Worm (Caenorhabditis elegans) whole organism, mixed stage, embryonic: ENCODE results near the gene dlc-5.

Experiments
- bed-3 ChIP-seq: fragments of 200-800 bp; sonication (Bioruptor generic); optimal IDR thresholded peaks from 3 replicates; lab custom pipeline; 2018; ENCODE audit warnings: mild to moderate bottlenecking, missing genetic modification characterization, moderate library complexity, missing compliant biosample characterization
- ces-1 ChIP-seq: fragments of 150-350 bp; optimal IDR thresholded peaks from 2 replicates; lab custom pipeline; 2014; ENCODE audit warnings: missing biosample characterization, missing genetic modification reagents, missing genetic modification characterization
- elt-3 ChIP-seq: fragments of 150-350 bp; optimal IDR thresholded peaks from 2 replicates; lab custom pipeline; 2014; ENCODE audit warnings: missing biosample characterization, missing genetic modification characterization
- lsy-2 ChIP-seq: fragments of 150-350 bp; optimal IDR thresholded peaks from 2 replicates; lab custom pipeline; 2014; ENCODE audit warnings: missing biosample characterization, missing genetic modification characterization
- nhr-12 ChIP-seq: fragments of 150-350 bp; optimal IDR thresholded peaks from 2 replicates; lab custom pipeline; 2014; ENCODE audit warnings: missing biosample characterization, missing genetic modification characterization
- nhr-28 ChIP-seq: fragments of 150-350 bp; optimal IDR thresholded peaks from 2 replicates; lab custom pipeline; 2014; ENCODE audit warnings: missing biosample characterization, missing genetic modification characterization
- nhr-76 ChIP-seq: sonication (generic microtip); optimal IDR thresholded peaks from 2 replicates; lab custom pipeline; 2017; ENCODE audit warnings: missing biosample characterization, missing genetic modification characterization
- pha-4 ChIP-seq: fragments of 150-350 bp; optimal IDR thresholded peaks from 2 replicates; lab custom pipeline; 2018; ENCODE audit warnings: missing biosample characterization, missing genetic modification reagents, missing genetic modification characterization
- snpc-4 ChIP-seq: fragments of 150-350 bp; optimal IDR thresholded peaks from 2 replicates; lab custom pipeline; 2014; ENCODE audit warnings: missing biosample characterization, missing genetic modification characterization
- tbx-8 ChIP-seq: fragments of 200-800 bp; sonication (Bioruptor generic); optimal IDR thresholded peaks from 2 replicates; lab custom pipeline; 2018; ENCODE audit warnings: mild to moderate bottlenecking, missing genetic modification characterization, moderate library complexity, missing compliant biosample characterization
- unc-62 ChIP-seq: fragments of 150-350 bp; optimal IDR thresholded peaks from 2 replicates; lab custom pipeline; 2014; ENCODE audit warnings: missing biosample characterization, missing genetic modification reagents, missing genetic modification characterization

DNA sequence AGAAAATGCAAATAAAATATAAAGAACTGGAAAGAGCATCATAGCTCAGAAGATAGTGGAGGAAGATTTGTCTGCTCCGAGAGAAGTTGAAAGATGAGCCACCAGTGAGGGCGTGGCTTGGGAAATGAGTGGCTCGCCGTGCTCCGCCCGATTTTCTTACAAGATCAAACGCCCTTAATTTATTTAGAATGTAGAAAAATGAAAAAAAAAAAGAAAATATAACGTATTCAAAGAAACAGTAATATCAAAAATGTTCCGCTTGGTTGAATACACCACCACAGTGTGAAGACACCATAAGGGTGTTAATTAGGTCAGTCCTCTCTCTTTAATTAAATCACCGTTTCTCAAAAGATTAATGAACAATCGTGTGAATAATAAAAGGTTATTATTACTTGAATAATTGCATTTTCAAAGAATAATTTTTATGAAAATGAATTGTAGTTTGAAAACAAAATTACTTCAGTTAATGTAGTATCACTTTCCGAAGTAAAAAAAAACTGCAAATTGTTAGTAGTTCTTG, 35.6 kb upstream of the dlc-5 start, which contains the start of gene sfrp-1:
- no peak for TF ChIP-seq snpc-4
- TF ChIP-seq nhr-76 (tag; lab: Kevin White, UChicago), result no peak
- no peak for TF ChIP-seq lsy-2 (tag; lab: Kevin White, UChicago)
- no peak for TF ChIP-seq tbx-8 (GFP tag; lab: Kevin White, UChicago)
- no peak for TF ChIP-seq nhr-28 (tag; lab: Kevin White, UChicago)
- no peak for TF ChIP-seq bed-3 (GFP tag; lab: Kevin White, UChicago)
- TF ChIP-seq elt-3 (tag; lab: Kevin White, UChicago), result no peak
- no peak for TF ChIP-seq pha-4
- TF ChIP-seq ces-1, result peak; percentile 79
- TF ChIP-seq unc-62 (GFP tag; lab: Kevin White, UChicago), result no peak
- TF ChIP-seq nhr-12 (tag; lab: Kevin White, UChicago), result no peak
